Worm (Caenorhabditis elegans) whole organism, L1 larva: ENCODE data around the gene moc-6.

Experiments
- Y116A8C.19 ChIP-seq: sonication (generic microtip); optimal IDR thresholded peaks from 2 replicates; lab custom pipeline; 2016; ENCODE audit warnings: missing compliant biosample characterization, missing genetic modification characterization, borderline replicate concordance
- aly-2 ChIP-seq: fragments of 150-350 bp; optimal IDR thresholded peaks from 2 replicates; lab custom pipeline; 2014; ENCODE audit warnings: missing biosample characterization, missing genetic modification characterization
- blmp-1 ChIP-seq: fragments of 150-350 bp; optimal IDR thresholded peaks from 2 replicates; lab custom pipeline; 2014; ENCODE audit warnings: missing biosample characterization, missing genetic modification characterization
- ceh-63 ChIP-seq: fragments of 200-800 bp; sonication (Bioruptor generic); optimal IDR thresholded peaks from 2 replicates; lab custom pipeline; 2018; ENCODE audit warnings: mild to moderate bottlenecking, missing genetic modification characterization, missing compliant biosample characterization
- ceh-88 ChIP-seq: fragments of 200-800 bp; sonication (Bioruptor generic); IDR thresholded peaks from 2 replicates; pipeline ENCODE4 v1.3.6; 2022; ENCODE audit warnings: missing genetic modification characterization, missing compliant biosample characterization
- ces-1 ChIP-seq: fragments of 150-350 bp; optimal IDR thresholded peaks from 2 replicates; lab custom pipeline; 2014; ENCODE audit warnings: missing biosample characterization, missing genetic modification reagents, missing genetic modification characterization
- dpl-1 ChIP-seq, 3 experiments: fragments of 150-350 bp in 2 of 3; sonication (generic microtip) in 1 of 3; optimal IDR thresholded peaks; 2 replicates each; lab custom pipeline; 2014 to 2017; ENCODE audit warnings: missing biosample characterization in 3 of 3, missing genetic modification characterization in 3 of 3, missing genetic modification reagents in 3 of 3
- efl-1 ChIP-seq, 4 experiments: fragments of 150-350 bp; optimal IDR thresholded peaks in 3 of 4; peaks in 1 of 4; 1 replicate in 1 of 4; 2 replicates in 3 of 4; lab custom pipeline; 2014; ENCODE audit warnings: missing biosample characterization in 2 of 4, missing genetic modification characterization in 2 of 4, missing genetic modification reagents in 2 of 4
- egl-27 ChIP-seq, 2 experiments: fragments of 150-350 bp in 1 of 2; sonication (generic microtip); optimal IDR thresholded peaks; 3 replicates each; lab custom pipeline; 2017 to 2018; ENCODE audit warnings: missing biosample characterization in 2 of 2, missing genetic modification characterization in 2 of 2, missing genetic modification reagents in 2 of 2
- elt-3 ChIP-seq, 6 experiments: fragments of 150-350 bp in 1 of 6; sonication (generic microtip); optimal IDR thresholded peaks; 2 replicates each; lab custom pipeline; 2017 to 2018; ENCODE audit warnings: missing biosample characterization in 6 of 6, missing genetic modification characterization in 6 of 6, inconsistent platforms in 1 of 6
- fkh-10 ChIP-seq: sonication (generic microtip); optimal IDR thresholded peaks from 2 replicates; lab custom pipeline; 2017; ENCODE audit warnings: missing biosample characterization, missing genetic modification reagents, missing genetic modification characterization
- fkh-4 ChIP-seq: sonication (generic microtip); optimal IDR thresholded peaks from 2 replicates; lab custom pipeline; 2016; ENCODE audit warnings: missing compliant biosample characterization, missing genetic modification characterization, borderline replicate concordance
- hlh-4 ChIP-seq: sonication (generic microtip); optimal IDR thresholded peaks from 2 replicates; lab custom pipeline; 2016; ENCODE audit warnings: mild to moderate bottlenecking, missing genetic modification characterization, missing compliant biosample characterization
- irx-1 ChIP-seq: sonication (generic microtip); optimal IDR thresholded peaks from 2 replicates; lab custom pipeline; 2016; ENCODE audit warnings: missing genetic modification characterization, missing compliant biosample characterization
- isw-1 ChIP-seq: fragments of 200-800 bp; sonication (Bioruptor generic); IDR thresholded peaks from 2 replicates; pipeline ENCODE4 v1.3.6; 2022; ENCODE audit warnings: missing genetic modification characterization, missing compliant biosample characterization
- lin-13 ChIP-seq: fragments of 150-350 bp; optimal IDR thresholded peaks from 2 replicates; lab custom pipeline; 2014; ENCODE audit warnings: missing biosample characterization, missing genetic modification reagents, missing genetic modification characterization
- lin-35 ChIP-seq, 2 experiments: fragments of 150-350 bp; optimal IDR thresholded peaks; 2 replicates each; lab custom pipeline; 2014; ENCODE audit warnings: missing biosample characterization in 2 of 2, missing genetic modification characterization in 2 of 2, missing genetic modification reagents in 2 of 2
- lin-39 ChIP-seq: fragments of 150-350 bp; optimal IDR thresholded peaks from 2 replicates; lab custom pipeline; 2014; ENCODE audit warnings: missing biosample characterization, missing genetic modification reagents, missing genetic modification characterization
- lsy-2 ChIP-seq, 2 experiments: fragments of 150-350 bp; optimal IDR thresholded peaks; 2 replicates each; lab custom pipeline; 2014; ENCODE audit warnings: missing biosample characterization in 2 of 2, missing genetic modification characterization in 2 of 2
- mef-2 ChIP-seq: fragments of 150-350 bp; optimal IDR thresholded peaks from 2 replicates; lab custom pipeline; 2014; ENCODE audit warnings: missing biosample characterization, missing genetic modification characterization
- mep-1 ChIP-seq: fragments of 150-350 bp; optimal IDR thresholded peaks from 2 replicates; lab custom pipeline; 2014; ENCODE audit warnings: missing biosample characterization, missing genetic modification characterization
- nhr-47 ChIP-seq: sonication (generic microtip); optimal IDR thresholded peaks from 2 replicates; lab custom pipeline; 2016; ENCODE audit warnings: mild to moderate bottlenecking, missing genetic modification characterization, moderate library complexity, missing compliant biosample characterization
- nhr-76 ChIP-seq: sonication (generic microtip); optimal IDR thresholded peaks from 2 replicates; lab custom pipeline; 2017; ENCODE audit warnings: missing biosample characterization, missing genetic modification characterization
- nhr-77 ChIP-seq: fragments of 150-350 bp; optimal IDR thresholded peaks from 2 replicates; lab custom pipeline; 2014; ENCODE audit warnings: missing biosample characterization, missing genetic modification characterization
- nhr-85 ChIP-seq: sonication (generic microtip); peaks from one replicate; lab custom pipeline; 2016; ENCODE audit warnings: missing genetic modification characterization, inconsistent platforms, missing compliant biosample characterization
- nhr-90 ChIP-seq: sonication (generic microtip); optimal IDR thresholded peaks from 2 replicates; lab custom pipeline; 2016; ENCODE audit warnings: mild to moderate bottlenecking, missing genetic modification characterization, missing compliant biosample characterization; ENCODE audit not compliant: poor library complexity
- pag-3 ChIP-seq: sonication (generic microtip); optimal IDR thresholded peaks from 2 replicates; lab custom pipeline; 2017; ENCODE audit warnings: missing genetic modification characterization, mild to moderate bottlenecking, missing compliant biosample characterization, antibody characterized with exemption, borderline replicate concordance; ENCODE audit not compliant: insufficient read depth
- rnt-1 ChIP-seq: sonication (generic microtip); optimal IDR thresholded peaks from 2 replicates; lab custom pipeline; 2016; ENCODE audit warnings: mild to moderate bottlenecking, missing genetic modification characterization, moderate library complexity, missing compliant biosample characterization
- skn-1 ChIP-seq: fragments of 150-350 bp; optimal IDR thresholded peaks from 2 replicates; lab custom pipeline; 2014; ENCODE audit warnings: missing biosample characterization, missing genetic modification characterization
- snu-23 ChIP-seq: sonication (generic microtip); optimal IDR thresholded peaks from 2 replicates; lab custom pipeline; 2016; ENCODE audit warnings: missing genetic modification characterization, missing compliant biosample characterization
- sptf-1 ChIP-seq: fragments of 150-350 bp; optimal IDR thresholded peaks from 2 replicates; lab custom pipeline; 2014; ENCODE audit warnings: missing biosample characterization, missing genetic modification characterization
- sup-37 ChIP-seq: fragments of 200-800 bp; sonication (Bioruptor generic); optimal IDR thresholded peaks from 2 replicates; lab custom pipeline; 2018; ENCODE audit warnings: mild to moderate bottlenecking, missing genetic modification characterization, missing compliant biosample characterization
- tbx-2 ChIP-seq: sonication (generic microtip); optimal IDR thresholded peaks from 2 replicates; lab custom pipeline; 2016; ENCODE audit warnings: missing genetic modification characterization, missing compliant biosample characterization
- tlp-1 ChIP-seq: fragments of 150-350 bp; optimal IDR thresholded peaks from 2 replicates; lab custom pipeline; 2014; ENCODE audit warnings: missing biosample characterization, missing genetic modification characterization
- unc-130 ChIP-seq: fragments of 150-350 bp; optimal IDR thresholded peaks from 2 replicates; lab custom pipeline; 2017; ENCODE audit warnings: missing biosample characterization, missing genetic modification characterization, inconsistent platforms
- unc-62 ChIP-seq: fragments of 150-350 bp; optimal IDR thresholded peaks from 2 replicates; lab custom pipeline; 2014; ENCODE audit warnings: missing biosample characterization, missing genetic modification reagents, missing genetic modification characterization
- unc-98 ChIP-seq: fragments of 200-800 bp; sonication (Bioruptor generic); IDR thresholded peaks from 2 replicates; pipeline ENCODE4 v1.3.6; 2022; ENCODE audit warnings: missing genetic modification characterization, missing compliant biosample characterization
- zip-4 ChIP-seq: fragments of 200-800 bp; sonication (Bioruptor generic); optimal IDR thresholded peaks from 2 replicates; lab custom pipeline; 2018; ENCODE audit warnings: mild to moderate bottlenecking, missing genetic modification characterization, moderate library complexity, missing compliant biosample characterization
- ztf-11 ChIP-seq, 2 experiments: sonication (generic microtip); optimal IDR thresholded peaks; 2 replicates each; lab custom pipeline; 2016 to 2017; ENCODE audit warnings: missing genetic modification characterization in 2 of 2, missing biosample characterization in 1 of 2, missing compliant biosample characterization in 1 of 2

moc-6 gene

DNA sequence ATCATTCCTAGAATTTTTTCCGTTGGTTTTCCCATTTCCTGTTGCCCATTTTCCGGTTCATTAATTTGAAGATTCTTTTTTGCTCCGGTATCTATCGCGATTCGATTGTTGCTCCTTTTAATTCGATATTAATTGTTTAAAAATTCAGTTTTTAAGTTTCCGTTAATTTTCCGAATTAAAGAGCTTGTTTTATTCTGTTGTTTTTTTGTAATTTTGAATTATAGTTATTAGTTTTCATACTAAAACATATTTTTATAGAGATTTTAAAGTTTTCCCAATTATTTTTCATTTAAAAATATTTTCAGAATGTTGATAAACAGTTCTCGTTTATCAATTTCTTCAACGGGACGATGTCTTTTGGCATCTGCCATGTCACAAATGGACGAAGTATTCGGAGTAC is 38.5 kb downstream of the moc-6 start, which contains the start of gene mrps-26:
Gene mrps-26, plus strand, starts transcription at position 301 of the 400 bp plus-strand sequence.
- TF ChIP-seq ztf-11 (tag; optimal IDR thresholded peaks at IDR 0.05; lab: Kevin White, UChicago) (no peak), fkh-10 (GFP tag; lab: Kevin White, UChicago) (no peak), rnt-1 (tag; lab: Kevin White, UChicago) (no peak), mep-1 (tag; lab: Kevin White, UChicago) (no peak), nhr-77 (tag; lab: Kevin White, UChicago) (no peak), aly-2 (tag; lab: Kevin White, UChicago) (no peak), isw-1 (GFP tag; lab: Robert Waterston, UW) (no peak), lin-35 (GFP tag; optimal IDR thresholded peaks at IDR 0.05; lab: Kevin White, UChicago) (no peak), nhr-90 (tag; lab: Kevin White, UChicago) (no peak), hlh-4 (tag; lab: Kevin White, UChicago) (no peak), mef-2 (tag; lab: Kevin White, UChicago) (no peak), sup-37 (GFP tag; lab: Kevin White, UChicago) (no peak), elt-3 (tag; optimal IDR thresholded peaks at IDR 0.05; lab: Kevin White, UChicago) (no peak), dpl-1 (GFP tag; optimal IDR thresholded peaks at IDR 0.05; lab: Kevin White, UChicago) (no peak)

- TF ChIP-seq nhr-76 (no peak), nhr-85 (tag; lab: Kevin White, UChicago) (peak; percentile 33)
These were observed 40.3 kb downstream of the moc-6 start, which contains the start of gene prx-10 for ce11 chrIII:5236104-5236503. Gene prx-10 (plus strand): TSS chrIII:5236404.

DNA sequence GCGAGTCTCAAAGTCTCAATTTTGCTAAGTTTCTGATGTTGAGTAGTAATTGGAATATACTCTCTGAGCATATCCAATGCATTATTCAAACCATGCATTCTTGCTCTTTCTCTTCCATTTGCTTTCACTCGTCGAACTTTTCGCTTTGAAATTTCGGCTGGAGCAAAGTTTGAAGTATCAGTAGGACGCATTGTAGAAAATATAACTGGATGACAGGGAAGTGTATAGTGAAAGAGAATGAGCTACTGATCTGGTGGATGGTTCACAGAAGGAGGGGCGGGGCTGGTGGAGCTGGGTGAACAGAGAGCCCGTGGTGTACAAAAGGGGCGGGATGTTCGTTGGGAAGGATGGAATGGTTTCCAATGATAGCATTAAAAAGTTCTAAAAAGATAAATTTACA is 46.1 kb downstream of the moc-6 start:
- TF ChIP-seq efl-1 (optimal IDR thresholded peaks at IDR 0.05; lab: Kevin White, UChicago) (no peak), efl-1 (GFP tag; optimal IDR thresholded peaks at IDR 0.05 in 1 of 2; lab: Kevin White, UChicago) (peak in 1 of 2 experiments; percentile 77), nhr-47 (no peak), zip-4 (no peak)
- TF ChIP-seq, all 84 proteins: peak for 1

DNA sequence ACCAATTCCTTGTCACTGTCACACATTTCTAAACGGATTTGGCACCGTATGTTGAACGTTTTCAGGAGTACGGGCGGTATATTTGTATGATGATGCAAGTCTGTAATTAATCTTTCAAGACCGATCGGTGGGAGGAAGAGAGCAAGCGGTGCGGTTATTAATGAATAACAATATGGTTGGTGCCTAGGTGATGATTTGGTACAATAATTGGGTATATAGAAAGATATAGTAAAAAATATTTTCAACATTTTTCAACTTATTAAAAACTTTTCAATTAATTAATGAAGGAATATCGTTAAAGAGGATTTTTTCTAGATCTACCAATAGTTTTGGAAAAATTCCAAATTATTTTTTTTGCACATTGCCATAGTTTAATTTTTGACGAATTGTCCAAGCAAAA is 48.7 kb downstream of the moc-6 start, which contains the start of gene cnd-1:
Gene cnd-1, minus strand, starts transcription at position 101 of the 400 bp plus-strand sequence.
- TF ChIP-seq skn-1 (no peak), isw-1 (GFP tag; lab: Robert Waterston, UW) (no peak), ceh-63 (GFP tag; lab: Kevin White, UChicago) (no peak), snu-23 (GFP tag; lab: Kevin White, UChicago) (no peak), tlp-1 (tag; lab: Kevin White, UChicago) (no peak), ceh-88 (GFP tag; lab: Robert Waterston, UW) (no peak), irx-1 (tag; lab: Kevin White, UChicago) (no peak), tbx-2 (tag; lab: Kevin White, UChicago) (no peak), lin-39 (tag; lab: Kevin White, UChicago) (no peak), blmp-1 (tag; lab: Kevin White, UChicago) (no peak), ces-1 (GFP tag; lab: Kevin White, UChicago) (no peak), unc-98 (GFP tag; lab: Robert Waterston, UW) (no peak), aly-2 (tag; lab: Kevin White, UChicago) (no peak), lin-13 (no peak)

- TF ChIP-seq Y116A8C.19 (tag; lab: Kevin White, UChicago) (no peak), fkh-4 (no peak), lsy-2 (tag; optimal IDR thresholded peaks at IDR 0.05; lab: Kevin White, UChicago) (no peak), unc-62 (GFP tag; lab: Kevin White, UChicago) (no peak), ceh-88 (GFP tag; lab: Robert Waterston, UW) (no peak), sptf-1 (tag; lab: Kevin White, UChicago) (no peak), egl-27 (tag; optimal IDR thresholded peaks at IDR 0.05; lab: Kevin White, UChicago) (no peak), hlh-4 (tag; lab: Kevin White, UChicago) (no peak), unc-130 (no peak), pag-3 (tag; lab: Kevin White, UChicago) (no peak), mef-2 (tag; lab: Kevin White, UChicago) (no peak)
These were observed 49.3 kb downstream of the moc-6 start for ce11 chrIII:5245067-5245466.
